Worm (Caenorhabditis elegans): ENCODE results near the gene F48B9.1.

Gene F48B9.1

DNA sequence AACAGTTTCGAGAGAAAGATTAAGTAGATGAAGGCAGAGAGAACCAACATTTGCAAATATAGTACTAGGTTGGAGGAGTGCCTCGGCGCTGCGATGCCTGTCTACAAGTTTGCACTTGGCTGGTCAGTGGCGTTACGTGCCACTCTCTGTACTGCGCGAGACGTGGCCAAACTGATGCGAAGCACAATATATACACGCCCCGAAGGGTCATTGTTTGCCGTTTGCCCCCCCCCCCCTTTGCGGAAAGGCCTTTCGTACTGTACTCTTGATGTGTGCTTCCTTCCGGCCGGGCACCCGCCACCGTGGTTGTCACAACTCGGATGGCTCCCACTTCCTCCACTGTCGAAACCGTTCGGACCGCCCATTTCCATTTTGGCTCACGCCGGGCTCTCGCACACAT, 31.5 kb downstream of the F48B9.1 start:
- TF ChIP-seq ceh-2 (tag; optimal IDR thresholded peaks at IDR 0.05), result peak; percentile 30
- TF ChIP-seq ceh-22 (tag; optimal IDR thresholded peaks at IDR 0.05), result peak; percentile 21
- TF ChIP-seq tbx-2 (tag; optimal IDR thresholded peaks at IDR 0.05), result peak; percentile 32
- no peak for TF ChIP-seq ceh-48 (tag; optimal IDR thresholded peaks at IDR 0.05)

- no peak for TF ChIP-seq sox-4 (tag; optimal IDR thresholded peaks at IDR 0.05)
- TF ChIP-seq elt-4 (tag; optimal IDR thresholded peaks at IDR 0.05), result no peak
- TF ChIP-seq ref-2 (tag; optimal IDR thresholded peaks at IDR 0.05), result no peak
- no peak for TF ChIP-seq ztf-16 (tag; optimal IDR thresholded peaks at IDR 0.05)
- no peak for TF ChIP-seq lin-11 (tag; optimal IDR thresholded peaks at IDR 0.05)
- no peak for TF ChIP-seq syd-9 (tag; optimal IDR thresholded peaks at IDR 0.05)
- no peak for TF ChIP-seq madf-2 (tag; optimal IDR thresholded peaks at IDR 0.05)
- TF ChIP-seq ceh-18 (tag; optimal IDR thresholded peaks at IDR 0.05), result no peak
- TF ChIP-seq fax-1 (tag; optimal IDR thresholded peaks at IDR 0.05), result no peak
- no peak for TF ChIP-seq ceh-9 (tag; optimal IDR thresholded peaks at IDR 0.05)
- TF ChIP-seq K09A11.1 (tag; optimal IDR thresholded peaks at IDR 0.05; ENCODE audit: insufficient read depth), result no peak
- no peak for TF ChIP-seq ceh-34 (tag; optimal IDR thresholded peaks at IDR 0.05)
- TF ChIP-seq npax-4 (tag; optimal IDR thresholded peaks at IDR 0.05), result no peak
- no peak for TF ChIP-seq rnt-1 (tag; optimal IDR thresholded peaks at IDR 0.05)
- TF ChIP-seq eyg-1 (tag; optimal IDR thresholded peaks at IDR 0.05), result no peak
Measured at ce11 chrX:2212712-2213111, 32.0 kb downstream of the F48B9.1 start.

DNA sequence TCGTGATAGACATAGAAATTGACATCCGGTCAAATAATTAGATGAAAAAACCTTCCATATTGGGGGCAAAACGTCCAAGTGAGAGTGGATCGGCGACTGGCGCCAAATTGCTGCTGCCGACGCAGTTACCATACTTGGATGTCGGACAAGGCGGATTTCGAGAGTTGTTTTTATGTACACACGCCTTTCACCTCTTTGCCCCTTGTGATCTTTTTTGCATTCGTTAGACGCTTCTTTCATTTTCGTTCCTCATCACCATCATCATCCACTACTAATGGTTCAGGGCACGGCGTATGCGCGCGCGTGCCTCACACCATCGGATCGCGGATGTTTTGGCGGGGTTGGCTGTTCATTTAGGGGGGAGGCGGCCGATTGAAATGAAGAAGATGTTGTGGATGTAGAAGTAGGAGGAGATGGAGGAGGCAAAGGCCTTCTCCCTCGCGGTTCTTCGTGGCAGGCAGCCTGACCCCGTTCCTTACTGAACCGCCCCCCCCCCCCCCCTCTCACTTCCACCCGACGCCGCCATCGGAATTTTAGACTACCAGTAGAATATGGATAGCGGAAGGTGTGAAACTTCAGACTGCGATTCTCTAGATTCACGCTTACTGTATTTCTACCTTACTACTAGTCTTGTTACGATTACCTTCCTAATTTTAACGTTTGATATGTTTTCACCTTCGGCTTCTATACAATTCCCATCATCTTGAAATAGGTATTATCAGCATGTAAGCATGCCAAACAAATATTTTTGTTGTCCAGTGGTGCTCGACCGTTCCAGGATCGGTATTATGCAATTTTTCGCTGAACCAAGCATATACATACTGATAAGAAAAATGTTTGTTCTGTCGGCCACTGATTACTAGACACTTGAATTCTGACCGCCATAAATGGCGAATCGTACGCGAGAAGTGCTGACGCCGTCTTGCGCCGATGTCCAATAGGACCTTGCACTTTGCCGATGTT, 33.0 kb downstream of the F48B9.1 start:
- TF ChIP-seq F13H6.1 (tag; optimal IDR thresholded peaks at IDR 0.05) (no peak), elt-2 (tag; optimal IDR thresholded peaks at IDR 0.05) (peak; percentile 39), odd-2 (tag; optimal IDR thresholded peaks at IDR 0.05) (no peak), dmd-4 (tag; optimal IDR thresholded peaks at IDR 0.05; ENCODE audit: borderline replicate concordance) (no peak)

- no peak for TF ChIP-seq ttx-3 (tag; optimal IDR thresholded peaks at IDR 0.05)
- TF ChIP-seq tbx-2 (tag; optimal IDR thresholded peaks at IDR 0.05), result no peak
- no peak for TF ChIP-seq zip-5 (tag; optimal IDR thresholded peaks at IDR 0.05)
- no peak for TF ChIP-seq ceh-9 (tag; optimal IDR thresholded peaks at IDR 0.05)
- TF ChIP-seq hlh-30 (tag; optimal IDR thresholded peaks at IDR 0.05; ENCODE audit: insufficient read depth), result no peak
- TF ChIP-seq tbx-7 (tag; optimal IDR thresholded peaks at IDR 0.05), result no peak
- no peak for TF ChIP-seq pax-1 (tag; optimal IDR thresholded peaks at IDR 0.05)
- no peak for TF ChIP-seq ceh-6 (GFP tag; optimal IDR thresholded peaks at IDR 0.05)
- no peak for TF ChIP-seq ama-1 (optimal IDR thresholded peaks at IDR 0.05)
- no peak for TF ChIP-seq ztf-16 (tag; optimal IDR thresholded peaks at IDR 0.05)
Measured at ce11 chrX:2214454-2214853, 33.8 kb downstream of the F48B9.1 start.

DNA sequence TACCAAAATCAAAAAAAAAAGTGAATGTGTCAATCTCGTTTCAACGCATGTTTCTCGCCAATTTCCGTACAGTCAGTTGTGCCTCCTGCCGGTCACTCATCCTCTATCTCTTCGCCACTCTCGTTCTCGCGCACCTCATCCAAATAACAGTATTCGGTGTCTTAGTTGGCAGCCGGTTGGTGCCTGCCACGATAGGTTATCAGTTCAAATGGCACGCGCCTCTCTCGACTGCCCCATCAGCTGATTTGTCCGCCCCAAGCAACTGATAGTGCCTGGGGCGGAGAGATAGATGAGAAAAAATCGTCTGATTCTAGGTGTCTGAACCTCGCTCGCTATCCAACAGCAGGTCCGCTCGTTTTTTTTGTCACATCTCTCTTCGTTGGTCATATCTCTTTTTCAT, 34.4 kb downstream of the F48B9.1 start:
- TF ChIP-seq elt-2 (tag; optimal IDR thresholded peaks at IDR 0.05) (peak; percentile 76), hlh-13 (GFP tag; optimal IDR thresholded peaks at IDR 0.05) (no peak), hlh-30 (tag; optimal IDR thresholded peaks at IDR 0.05; ENCODE audit: insufficient read depth) (peak; percentile 22)

ce11 chrX:2216242-2216641, 35.6 kb downstream of the F48B9.1 start:
- TF ChIP-seq odd-2 (tag; optimal IDR thresholded peaks at IDR 0.05) (no peak), fkh-6 (tag; optimal IDR thresholded peaks at IDR 0.05) (no peak), hlh-15 (tag; optimal IDR thresholded peaks at IDR 0.05) (no peak), T23F11.4 (GFP tag; optimal IDR thresholded peaks at IDR 0.05) (no peak), ama-1 (optimal IDR thresholded peaks at IDR 0.05) (no peak), hlh-30 (tag; optimal IDR thresholded peaks at IDR 0.05; ENCODE audit: insufficient read depth) (no peak), sox-2 (GFP tag; IDR thresholded peaks at IDR 0.05) (no peak), gmeb-2 (tag; optimal IDR thresholded peaks at IDR 0.05) (no peak), nfya-1 (tag; optimal IDR thresholded peaks at IDR 0.05) (no peak), ets-4 (tag; optimal IDR thresholded peaks at IDR 0.05) (no peak), syd-9 (tag; optimal IDR thresholded peaks at IDR 0.05) (no peak)

All from whole organism, late embryonic.